Worm (Caenorhabditis elegans) whole organism, L2 larva: ENCODE data around the gene F41D9.2.

ENCODE experiments used
- C34F6.9 ChIP-seq: fragments of 150-350 bp; optimal IDR thresholded peaks from 2 replicates; lab custom pipeline; 2014; ENCODE audit warnings: missing biosample characterization, missing genetic modification characterization
- elt-3 ChIP-seq: sonication (generic microtip); optimal IDR thresholded peaks from 2 replicates; lab custom pipeline; 2017; ENCODE audit warnings: missing biosample characterization, missing genetic modification characterization
- lin-11 ChIP-seq: fragments of 150-350 bp; sonication (generic microtip); optimal IDR thresholded peaks from 2 replicates; lab custom pipeline; 2014; ENCODE audit warnings: missing biosample characterization, missing genetic modification characterization, inconsistent platforms, mixed read lengths
- lin-39 ChIP-seq: fragments of 150-350 bp; optimal IDR thresholded peaks from 2 replicates; lab custom pipeline; 2014; ENCODE audit warnings: missing biosample characterization, missing genetic modification reagents, missing genetic modification characterization
- lsy-2 ChIP-seq, 2 experiments: fragments of 150-350 bp in 1 of 2; sonication (generic microtip) in 1 of 2; optimal IDR thresholded peaks; 2 replicates each; lab custom pipeline; 2014 to 2017; ENCODE audit warnings: missing biosample characterization in 2 of 2, missing genetic modification characterization in 2 of 2
- nhr-237 ChIP-seq: fragments of 150-350 bp; optimal IDR thresholded peaks from 2 replicates; lab custom pipeline; 2014; ENCODE audit warnings: missing biosample characterization, missing genetic modification characterization
- nhr-6 ChIP-seq: fragments of 150-350 bp; optimal IDR thresholded peaks from 2 replicates; lab custom pipeline; 2014; ENCODE audit warnings: missing biosample characterization, missing genetic modification characterization
- unc-39 ChIP-seq: fragments of 150-350 bp; optimal IDR thresholded peaks from 2 replicates; lab custom pipeline; 2014; ENCODE audit warnings: missing biosample characterization, missing genetic modification characterization
- unc-55 ChIP-seq: fragments of 150-350 bp; sonication (generic microtip); optimal IDR thresholded peaks from 3 replicates; lab custom pipeline; 2014; ENCODE audit warnings: missing biosample characterization, missing genetic modification reagents, missing genetic modification characterization
- ztf-11 ChIP-seq: sonication (generic microtip); optimal IDR thresholded peaks from 2 replicates; lab custom pipeline; 2017; ENCODE audit warnings: missing biosample characterization, missing genetic modification characterization

DNA sequence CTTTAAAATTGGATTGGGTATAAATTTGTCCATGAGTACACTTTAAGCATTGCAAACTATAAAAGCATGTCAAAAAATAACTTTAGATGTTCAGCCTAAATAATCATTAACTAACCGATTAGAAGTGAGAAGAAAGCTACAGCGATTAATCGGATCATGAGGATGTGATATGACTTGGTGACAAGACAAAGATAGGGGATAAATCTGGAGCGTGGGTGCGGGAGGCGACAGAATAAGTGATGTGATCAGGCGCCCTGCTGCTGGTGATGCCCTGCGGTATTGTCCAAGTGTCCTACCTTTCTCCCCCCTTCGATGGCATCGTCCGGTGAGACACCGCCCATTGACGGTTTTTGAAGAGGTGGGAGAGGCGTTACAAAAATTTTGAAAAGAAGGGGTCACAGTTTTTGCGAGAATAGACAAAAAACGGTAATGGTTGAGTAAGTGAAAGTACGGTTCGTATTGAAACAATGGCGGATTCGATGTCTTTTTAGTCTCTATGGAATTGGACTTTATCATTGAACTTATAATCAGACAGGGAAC lies at the start of gene F41D9.2:
- no peak for TF ChIP-seq nhr-6 (tag; lab: Kevin White, UChicago)
- no peak for TF ChIP-seq lin-11
- no peak for TF ChIP-seq unc-55
- TF ChIP-seq elt-3 (tag; lab: Kevin White, UChicago) = no peak
- no peak for TF ChIP-seq C34F6.9 (tag; lab: Kevin White, UChicago)
- TF ChIP-seq nhr-237 (tag; lab: Kevin White, UChicago) = no peak
- no peak for TF ChIP-seq lsy-2 (tag; optimal IDR thresholded peaks at IDR 0.05; lab: Kevin White, UChicago)
- no peak for TF ChIP-seq ztf-11 (tag; lab: Kevin White, UChicago)
- no peak for TF ChIP-seq lin-39 (tag; lab: Kevin White, UChicago)
- TF ChIP-seq unc-39 = no peak
